Worm (Caenorhabditis elegans): ENCODE data around the gene sqd-1.

Gene sqd-1

DNA sequence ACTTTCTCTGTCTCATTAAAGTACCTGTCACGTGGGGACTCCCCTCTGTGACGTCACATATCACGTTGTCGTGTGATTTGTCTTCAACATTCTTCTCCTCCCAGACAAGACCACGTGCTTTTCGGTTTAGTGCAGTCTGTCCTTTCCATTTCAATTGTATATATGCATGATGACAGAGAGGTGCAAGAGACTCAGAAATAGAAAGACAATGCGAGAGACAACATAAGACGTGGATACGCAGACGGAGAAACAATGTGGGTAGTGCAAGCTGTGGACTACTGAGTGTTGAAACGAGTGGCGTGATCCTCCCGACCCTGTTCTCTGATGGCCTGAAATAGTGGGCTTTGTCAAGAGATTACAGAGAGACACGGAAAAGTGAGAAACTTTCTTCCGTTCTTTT, 12.8 kb downstream of the sqd-1 start (continued):
- TF ChIP-seq nhr-25 (tag; optimal IDR thresholded peaks at IDR 0.05; ENCODE audit: borderline replicate concordance, insufficient read depth) (peak; percentile 84), zip-2 (tag; optimal IDR thresholded peaks at IDR 0.05) (peak; percentile 40), lin-13 (GFP tag; optimal IDR thresholded peaks at IDR 0.05) (peak; percentile 90), F26F4.8 (GFP tag; conservative IDR thresholded peaks at IDR 0.05) (no peak), lin-39 (tag; optimal IDR thresholded peaks at IDR 0.05) (no peak), egl-43 (GFP tag; IDR thresholded peaks at IDR 0.05) (peak; percentile 76), T26A8.4 (GFP tag; IDR thresholded peaks at IDR 0.05) (peak; percentile 89), ces-1 (GFP tag; optimal IDR thresholded peaks at IDR 0.05) (no peak), jun-1 (tag; optimal IDR thresholded peaks at IDR 0.05) (peak; percentile 47), T20F7.1 (GFP tag; optimal IDR thresholded peaks at IDR 0.05) (peak; percentile 88), tag-97 (GFP tag; IDR thresholded peaks at IDR 0.05) (no peak), nhr-111 (GFP tag; optimal IDR thresholded peaks at IDR 0.05) (no peak), ztf-7 (tag; optimal IDR thresholded peaks at IDR 0.05) (peak; percentile 75), Y48G9A.11 (GFP tag; IDR thresholded peaks at IDR 0.05) (no peak), lir-3 (tag; optimal IDR thresholded peaks at IDR 0.05) (no peak), aha-1 (tag) (peak; percentile 99), nhr-102 (tag; optimal IDR thresholded peaks at IDR 0.05) (peak; percentile 96), lin-38 (GFP tag; IDR thresholded peaks at IDR 0.05) (peak; percentile 77), mxl-2 (GFP tag; conservative IDR thresholded peaks at IDR 0.05) (peak; percentile 75), zip-11 (GFP tag; IDR thresholded peaks at IDR 0.05) (no peak), snpc-4 (tag; optimal IDR thresholded peaks at IDR 0.05) (no peak), daf-12 (tag; optimal IDR thresholded peaks at IDR 0.05) (no peak), vab-7 (GFP tag; IDR thresholded peaks at IDR 0.05) (peak; percentile 52; the same call in 1 of the 2 replicates), daf-16 (GFP tag; optimal IDR thresholded peaks at IDR 0.05) (peak; percentile 62 to 79), daf-16 (tag; optimal IDR thresholded peaks at IDR 0.05) (peak; percentile 89), mep-1 (tag; optimal IDR thresholded peaks at IDR 0.05) (peak; percentile 95)

ce11 chrIV:6337353-6337752, 13.4 kb downstream of the sqd-1 start, which contains the start of gene ipla-6:
Gene ipla-6, plus strand, starts transcription at chrIV:6337653.
- TF ChIP-seq set-16 (GFP tag; IDR thresholded peaks at IDR 0.05) (no peak), saeg-2 (GFP tag; IDR thresholded peaks at IDR 0.05) (no peak), daf-12 (tag; optimal IDR thresholded peaks at IDR 0.05) (no peak), lin-38 (GFP tag; IDR thresholded peaks at IDR 0.05) (no peak)

DNA sequence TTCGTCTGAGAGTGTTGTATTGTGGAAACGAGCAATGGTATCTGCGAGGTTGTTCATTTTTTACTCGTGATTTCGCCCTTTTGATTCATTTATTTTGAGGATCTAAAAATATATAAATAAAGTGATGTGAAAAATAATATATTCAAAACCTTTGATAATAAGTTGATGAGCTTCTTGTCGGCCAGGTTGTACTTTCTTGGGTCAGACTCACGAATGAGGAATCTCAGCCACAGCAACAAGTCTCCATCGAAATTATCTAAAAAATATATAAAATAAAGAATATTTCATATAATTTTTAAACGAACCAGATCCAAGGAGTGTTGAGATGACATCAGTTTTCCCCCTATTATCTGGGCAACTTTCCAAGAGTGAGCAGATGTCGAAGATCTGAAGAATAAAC, 18.5 kb downstream of the sqd-1 start, which contains the start of gene Y73B6BL.288:
Y73B6BL.288 (minus strand) TSS at position 101 of the 400 bp plus-strand sequence.
- no peak for TF ChIP-seq Y75B8A.6 (GFP tag; IDR thresholded peaks at IDR 0.05)
- TF ChIP-seq nhr-76 (tag; optimal IDR thresholded peaks at IDR 0.05): no peak
- no peak for TF ChIP-seq R02D3.7 (tag; optimal IDR thresholded peaks at IDR 0.05)
- no peak for TF ChIP-seq F26F4.8 (GFP tag; conservative IDR thresholded peaks at IDR 0.05)
- no peak for TF ChIP-seq nhr-77 (tag; optimal IDR thresholded peaks at IDR 0.05)
- no peak for TF ChIP-seq daf-8 (GFP tag; IDR thresholded peaks at IDR 0.05)
- no peak for TF ChIP-seq nhr-48 (tag; optimal IDR thresholded peaks at IDR 0.05)
- TF ChIP-seq hmg-1.1 (GFP tag; IDR thresholded peaks at IDR 0.05): no peak
- no peak for TF ChIP-seq hlh-11 (tag; optimal IDR thresholded peaks at IDR 0.05)

DNA sequence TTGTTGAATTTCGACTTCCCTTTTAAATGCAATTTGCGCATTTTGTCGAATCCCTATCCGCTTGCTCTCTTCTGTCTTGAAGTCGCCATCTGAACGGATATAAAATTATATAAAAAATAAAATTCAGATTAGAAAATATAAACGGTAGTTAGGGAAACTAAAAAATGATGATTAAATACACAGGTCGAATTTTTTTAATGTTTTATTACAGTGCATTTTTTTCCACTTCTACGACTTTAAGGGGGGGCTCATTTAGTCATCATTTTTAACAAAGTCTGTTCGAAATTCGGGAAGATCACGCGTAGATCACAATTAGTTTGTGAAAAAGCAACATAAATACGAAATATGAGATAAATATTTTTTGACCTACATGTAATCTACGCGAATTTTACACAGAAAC, 18.9 kb downstream of the sqd-1 start, which contains the start of gene Y73B6BL.14:
Y73B6BL.14 (minus strand) TSS at position 101 of the 400 bp plus-strand sequence.
- TF ChIP-seq daf-12 (tag; optimal IDR thresholded peaks at IDR 0.05) (no peak), lin-38 (GFP tag; IDR thresholded peaks at IDR 0.05) (no peak), madf-5 (GFP tag; IDR thresholded peaks at IDR 0.05) (no peak), lir-3 (tag; optimal IDR thresholded peaks at IDR 0.05) (no peak), tag-97 (GFP tag; IDR thresholded peaks at IDR 0.05) (no peak), egl-27 (tag; optimal IDR thresholded peaks at IDR 0.05) (no peak), php-3 (GFP tag; IDR thresholded peaks at IDR 0.05) (no peak), nhr-6 (tag; optimal IDR thresholded peaks at IDR 0.05) (no peak), ceh-62 (tag; optimal IDR thresholded peaks at IDR 0.05) (no peak), hlh-11 (tag; optimal IDR thresholded peaks at IDR 0.05) (no peak), ztf-11 (tag; optimal IDR thresholded peaks at IDR 0.05) (no peak), set-16 (GFP tag; IDR thresholded peaks at IDR 0.05) (no peak), ZK337.2 (GFP tag; IDR thresholded peaks at IDR 0.05) (no peak)
